Fruit fly (Drosophila melanogaster) whole organism, embryonic: ENCODE measurements around the gene CG42465.

ENCODE experiments used
- CG10267 ChIP-seq: fragments of 200-800 bp; sonication (Bioruptor generic); optimal IDR thresholded peaks from 2 replicates; lab custom pipeline; 2018; ENCODE audit warnings: missing biosample characterization, mild to moderate bottlenecking, missing genetic modification characterization, moderate library complexity
- CG11723 ChIP-seq: fragments of 200-800 bp; sonication (Bioruptor generic); optimal IDR thresholded peaks from 2 replicates; lab custom pipeline; 2017; ENCODE audit warnings: missing biosample characterization, mild to moderate bottlenecking, missing genetic modification characterization
- CG12391 ChIP-seq: fragments of 200-800 bp; sonication (Bioruptor generic); optimal IDR thresholded peaks from 3 replicates; lab custom pipeline; 2018; ENCODE audit warnings: missing biosample characterization, mild to moderate bottlenecking, missing genetic modification characterization, moderate library complexity
- CG12659 ChIP-seq: fragments of 200-800 bp; sonication (Bioruptor generic); optimal IDR thresholded peaks from 3 replicates; lab custom pipeline; 2017; ENCODE audit warnings: mild to moderate bottlenecking, missing biosample characterization, missing genetic modification reagents, missing genetic modification characterization
- CG13424 ChIP-seq: fragments of 200-800 bp; sonication (Bioruptor generic); optimal IDR thresholded peaks from 2 replicates; lab custom pipeline; 2019; ENCODE audit warnings: missing biosample characterization, mild to moderate bottlenecking, missing genetic modification characterization, moderate library complexity
- CG13624 ChIP-seq: fragments of 200-800 bp; sonication (Bioruptor generic); optimal IDR thresholded peaks from 2 replicates; lab custom pipeline; 2016; ENCODE audit warnings: missing biosample characterization, missing genetic modification characterization
- CG13775 ChIP-seq: fragments of 200-800 bp; sonication (Bioruptor generic); optimal IDR thresholded peaks from 3 replicates; lab custom pipeline; 2017; ENCODE audit warnings: missing biosample characterization, mild to moderate bottlenecking, missing genetic modification characterization
- CG13894 ChIP-seq: fragments of 200-800 bp; sonication (Bioruptor generic); optimal IDR thresholded peaks from 3 replicates; lab custom pipeline; 2018; ENCODE audit warnings: missing biosample characterization, mild to moderate bottlenecking, missing genetic modification characterization, moderate library complexity
- CG14710 ChIP-seq: fragments of 200-800 bp; sonication (Bioruptor generic); optimal IDR thresholded peaks from 3 replicates; lab custom pipeline; 2019; ENCODE audit warnings: missing biosample characterization, mild to moderate bottlenecking, missing genetic modification characterization, moderate library complexity
- CG14860 ChIP-seq: fragments of 200-800 bp; sonication (Bioruptor generic); IDR thresholded peaks from 3 replicates; pipeline ENCODE4 v1.3.6; 2022; ENCODE audit warnings: missing biosample characterization, missing genetic modification characterization; ENCODE audit not compliant: partially characterized antibody
- CG15073 ChIP-seq: fragments of 200-800 bp; sonication (Bioruptor generic); optimal IDR thresholded peaks from 2 replicates; lab custom pipeline; 2016; ENCODE audit warnings: missing biosample characterization, missing genetic modification characterization
- CG1603 ChIP-seq: fragments of 200-800 bp; sonication (Bioruptor generic); optimal IDR thresholded peaks from 2 replicates; lab custom pipeline; 2019; ENCODE audit warnings: missing biosample characterization, mild to moderate bottlenecking, missing genetic modification characterization, moderate library complexity
- CG16813 ChIP-seq: fragments of 200-800 bp; sonication (Bioruptor generic); IDR thresholded peaks from 3 replicates; pipeline ENCODE4 v1.3.6; 2022; ENCODE audit warnings: missing biosample characterization, missing genetic modification characterization; ENCODE audit not compliant: partially characterized antibody
- CG2120 ChIP-seq: fragments of 200-800 bp; sonication (Bioruptor generic); optimal IDR thresholded peaks from 3 replicates; lab custom pipeline; 2016; ENCODE audit warnings: missing biosample characterization, missing genetic modification characterization
- CG2129 ChIP-seq: fragments of 200-800 bp; sonication (Bioruptor generic); IDR thresholded peaks from 2 replicates; pipeline ENCODE4 v1.3.6; 2022; ENCODE audit warnings: missing biosample characterization, missing genetic modification characterization; ENCODE audit not compliant: partially characterized antibody
- CG2202 ChIP-seq: fragments of 200-800 bp; sonication (Bioruptor generic); optimal IDR thresholded peaks from 2 replicates; lab custom pipeline; 2018; ENCODE audit warnings: missing biosample characterization, mild to moderate bottlenecking, missing genetic modification characterization
- CG30020 ChIP-seq: fragments of 200-800 bp; optimal IDR thresholded peaks from 2 replicates; lab custom pipeline; 2019; ENCODE audit warnings: missing biosample characterization, mild to moderate bottlenecking, missing genetic modification characterization, moderate library complexity
- CG3995 ChIP-seq: fragments of 200-800 bp; sonication (Bioruptor generic); optimal IDR thresholded peaks from 3 replicates; lab custom pipeline; 2016; ENCODE audit warnings: missing biosample characterization, missing genetic modification characterization
- CG4617 ChIP-seq: fragments of 200-800 bp; sonication (Bioruptor generic); optimal IDR thresholded peaks from 3 replicates; lab custom pipeline; 2016; ENCODE audit warnings: missing biosample characterization, missing genetic modification characterization, borderline replicate concordance
- CG6175 ChIP-seq: fragments of 200-800 bp; sonication (Bioruptor generic); IDR thresholded peaks from 3 replicates; pipeline ENCODE4 v1.3.6; 2022; ENCODE audit warnings: missing biosample characterization, missing genetic modification characterization
- CG8290 ChIP-seq, 3 experiments: fragments of 200-800 bp; sonication (Bioruptor generic); optimal IDR thresholded peaks; 2 replicates each; lab custom pipeline; 2016 to 2019; ENCODE audit warnings: missing biosample characterization in 3 of 3, missing genetic modification characterization in 3 of 3, mild to moderate bottlenecking in 2 of 3, moderate library complexity in 1 of 3
- CG9797 ChIP-seq: fragments of 200-800 bp; sonication (Bioruptor generic); optimal IDR thresholded peaks from 3 replicates; lab custom pipeline; 2018; ENCODE audit warnings: missing biosample characterization, mild to moderate bottlenecking, missing genetic modification characterization
- Deaf1 ChIP-seq: fragments of 200-800 bp; optimal IDR thresholded peaks from 3 replicates; lab custom pipeline; 2019; ENCODE audit warnings: missing biosample characterization, mild to moderate bottlenecking, missing genetic modification characterization, moderate library complexity
- Dref ChIP-seq: fragments of 200-800 bp; sonication (Bioruptor generic); IDR thresholded peaks from 2 replicates; pipeline ENCODE4 v1.3.6; 2022; ENCODE audit warnings: missing biosample characterization, missing genetic modification characterization
- MBD-R2 ChIP-seq: fragments of 200-800 bp; sonication (Bioruptor generic); IDR thresholded peaks from 2 replicates; pipeline ENCODE4 v1.3.6; 2022; ENCODE audit warnings: missing biosample characterization, missing genetic modification characterization
- Mad ChIP-seq: fragments of 200-800 bp; sonication (Bioruptor generic); optimal IDR thresholded peaks from 2 replicates; lab custom pipeline; 2016; ENCODE audit warnings: missing biosample characterization, missing genetic modification characterization
- NC2α ChIP-seq: fragments of 200-800 bp; sonication (Bioruptor generic); optimal IDR thresholded peaks from 2 replicates; lab custom pipeline; 2016; ENCODE audit warnings: missing biosample characterization, missing genetic modification characterization
- NC2β ChIP-seq: fragments of 200-800 bp; sonication (Bioruptor generic); optimal IDR thresholded peaks from 2 replicates; lab custom pipeline; 2016; ENCODE audit warnings: missing biosample characterization, missing genetic modification characterization
- Oli ChIP-seq: fragments of 200-800 bp; sonication (Bioruptor generic); optimal IDR thresholded peaks from 2 replicates; lab custom pipeline; 2018; ENCODE audit warnings: missing biosample characterization, mild to moderate bottlenecking, missing genetic modification characterization, moderate library complexity
- Sin3A ChIP-seq: fragments of >200 bp; optimal IDR thresholded peaks from 2 replicates; lab custom pipeline; 2018
- al ChIP-seq: fragments of 200-800 bp; sonication (Bioruptor generic); IDR thresholded peaks from 2 replicates; pipeline ENCODE4 v1.3.6; 2022; ENCODE audit warnings: missing biosample characterization, missing genetic modification characterization
- az2 ChIP-seq: fragments of 200-800 bp; sonication (Bioruptor generic); optimal IDR thresholded peaks from 3 replicates; lab custom pipeline; 2016; ENCODE audit warnings: missing biosample characterization, missing genetic modification characterization
- bbx ChIP-seq: fragments of 200-800 bp; sonication (Bioruptor generic); IDR thresholded peaks from 2 replicates; pipeline ENCODE4 v1.3.6; 2022; ENCODE audit warnings: missing biosample characterization, missing genetic modification characterization; ENCODE audit not compliant: partially characterized antibody
- chinmo ChIP-seq: fragments of 200-800 bp; sonication (Bioruptor generic); IDR thresholded peaks from 4 replicates; pipeline ENCODE4 v1.3.6; 2022; ENCODE audit warnings: missing biosample characterization, missing genetic modification characterization; ENCODE audit not compliant: partially characterized antibody
- gem ChIP-seq: fragments of 200-800 bp; sonication (Bioruptor generic); optimal IDR thresholded peaks from 2 replicates; lab custom pipeline; 2019; ENCODE audit warnings: missing biosample characterization, mild to moderate bottlenecking, missing genetic modification characterization, moderate library complexity
- inv ChIP-seq: fragments of 200-800 bp; sonication (Bioruptor generic); IDR thresholded peaks from 2 replicates; pipeline ENCODE4 v1.3.6; 2022; ENCODE audit warnings: missing biosample characterization, missing genetic modification characterization; ENCODE audit not compliant: partially characterized antibody
- kay ChIP-seq: fragments of 200-800 bp; sonication (Bioruptor generic); optimal IDR thresholded peaks from 2 replicates; lab custom pipeline; 2016; ENCODE audit warnings: missing biosample characterization, missing genetic modification characterization
- lola ChIP-seq, 3 experiments: fragments of >200 bp in 2 of 3; fragments of 200-800 bp in 1 of 3; sonication (Bioruptor generic) in 1 of 3; optimal IDR thresholded peaks; 2 replicates each; lab custom pipeline; 2017 to 2019; ENCODE audit warnings: missing biosample characterization in 3 of 3, missing genetic modification characterization in 3 of 3, mild to moderate bottlenecking in 1 of 3, moderate library complexity in 1 of 3
- lov ChIP-seq, 2 experiments: fragments of 200-800 bp in 1 of 2; fragments of >200 bp in 1 of 2; sonication (Bioruptor generic) in 1 of 2; IDR thresholded peaks in 1 of 2; optimal IDR thresholded peaks in 1 of 2; 2 replicates in 1 of 2; 3 replicates in 1 of 2; pipeline versions ENCODE4 v1.3.6 to Lab custom; 2017 to 2022; ENCODE audit warnings: missing biosample characterization in 1 of 2, missing genetic modification characterization in 1 of 2
- mirr ChIP-seq: fragments of 200-800 bp; sonication (Bioruptor generic); optimal IDR thresholded peaks from 3 replicates; lab custom pipeline; 2018; ENCODE audit warnings: missing biosample characterization, mild to moderate bottlenecking, missing genetic modification characterization
- ranshi ChIP-seq: fragments of 200-800 bp; sonication (Bioruptor generic); IDR thresholded peaks from 2 replicates; pipeline ENCODE4 v1.3.6; 2022; ENCODE audit warnings: missing biosample characterization, missing genetic modification characterization
- row ChIP-seq: fragments of 200-800 bp; sonication (Bioruptor generic); IDR thresholded peaks from 3 replicates; pipeline ENCODE4 v1.3.6; 2022; ENCODE audit warnings: missing biosample characterization, missing genetic modification characterization
- sd ChIP-seq: fragments of 200-800 bp; sonication (Bioruptor generic); optimal IDR thresholded peaks from 3 replicates; lab custom pipeline; 2018; ENCODE audit warnings: missing biosample characterization, mild to moderate bottlenecking, missing genetic modification characterization, moderate library complexity
- sens ChIP-seq: fragments of 200-800 bp; sonication (Bioruptor generic); peaks from one replicate; lab custom pipeline; 2016; ENCODE audit warnings: missing biosample characterization, missing genetic modification characterization
- stwl ChIP-seq: fragments of 200-800 bp; sonication (Bioruptor generic); optimal IDR thresholded peaks from 3 replicates; lab custom pipeline; 2018; ENCODE audit warnings: missing biosample characterization, mild to moderate bottlenecking, missing genetic modification characterization, moderate library complexity
- sug ChIP-seq: fragments of 200-800 bp; optimal IDR thresholded peaks from 2 replicates; lab custom pipeline; 2019; ENCODE audit warnings: missing biosample characterization, mild to moderate bottlenecking, missing genetic modification characterization, moderate library complexity
- tgo ChIP-seq: fragments of 200-800 bp; sonication (Bioruptor generic); IDR thresholded peaks from 3 replicates; pipeline ENCODE4 v1.3.6; 2022; ENCODE audit warnings: missing biosample characterization, missing genetic modification characterization
- unc-4 ChIP-seq: fragments of 200-800 bp; sonication (Bioruptor generic); IDR thresholded peaks from 2 replicates; pipeline ENCODE4 v1.3.6; 2022; ENCODE audit warnings: missing biosample characterization, missing genetic modification characterization; ENCODE audit not compliant: partially characterized antibody

The CG42465 gene

DNA sequence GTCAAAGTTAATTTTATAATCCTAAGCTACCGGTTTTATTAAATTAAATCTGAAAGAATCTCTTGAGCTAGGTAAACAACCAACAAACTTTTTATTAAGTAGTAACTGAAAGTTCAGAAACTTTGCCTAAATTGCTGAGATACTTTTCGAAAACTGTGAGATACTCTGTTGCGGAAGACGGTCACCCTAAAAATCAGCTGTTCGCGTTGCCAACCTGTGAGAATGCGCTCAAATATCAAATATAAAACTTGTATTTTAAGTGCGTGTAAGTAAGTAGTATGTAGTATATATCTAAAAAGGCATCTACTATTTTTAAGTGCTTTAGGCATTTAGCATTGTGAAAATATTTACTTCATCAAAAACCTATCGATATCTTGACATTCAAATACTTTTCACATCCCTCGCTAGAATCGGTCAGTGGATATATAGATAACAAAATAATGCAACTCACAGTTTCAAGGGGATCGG lies 13.0 kb downstream of the CG42465 start, which contains the start of the genes CG31955 and CG2818 (continued):
- peak; percentile 1 for TF ChIP-seq CG11723 (GFP tag; lab: Kevin White, UChicago)
- no peak for TF ChIP-seq Deaf1 (tag; lab: Kevin White, UChicago)
- peak; percentile 77 for TF ChIP-seq unc-4 (GFP tag; lab: Robert Waterston, UW)
- peak; percentile 62 for TF ChIP-seq inv (GFP tag; lab: Robert Waterston, UW)
- TF ChIP-seq mirr (GFP tag; lab: Kevin White, UChicago) = no peak
- TF ChIP-seq Sin3A = peak; percentile 38
- TF ChIP-seq CG9797 (GFP tag; lab: Kevin White, UChicago) = peak; percentile 1
- TF ChIP-seq CG15073 (GFP tag; lab: Kevin White, UChicago) = no peak
- TF ChIP-seq CG8290 (GFP tag; optimal IDR thresholded peaks at IDR 0.05; lab: Kevin White, UChicago) = no peak
- TF ChIP-seq CG8290 (tag; optimal IDR thresholded peaks at IDR 0.05; lab: Kevin White, UChicago) = peak in 1 of 2 experiments; percentile 59
- TF ChIP-seq row (GFP tag; lab: Robert Waterston, UW) = peak; percentile 63
- TF ChIP-seq stwl (tag; lab: Kevin White, UChicago) = peak; percentile 70
- no peak for TF ChIP-seq tgo
- peak; percentile 38 for TF ChIP-seq CG14710 (tag; lab: Kevin White, UChicago)
- TF ChIP-seq CG1603 (tag; lab: Kevin White, UChicago) = peak; percentile 51
- peak; percentile 46 for TF ChIP-seq CG12659 (GFP tag; lab: Kevin White, UChicago)
- peak; percentile 76 for TF ChIP-seq CG16813
- TF ChIP-seq gem (tag; lab: Kevin White, UChicago) = no peak
- TF ChIP-seq CG6175 (GFP tag; lab: Robert Waterston, UW) = no peak
- peak; percentile 51 for TF ChIP-seq sd (tag; lab: Kevin White, UChicago)
- no peak for TF ChIP-seq lola (GFP tag; optimal IDR thresholded peaks at IDR 0.05; lab: Kevin White, UChicago)
- peak; percentile 50 for TF ChIP-seq kay (GFP tag; lab: Kevin White, UChicago)
- TF ChIP-seq CG13894 (tag; lab: Kevin White, UChicago) = peak; percentile 40
- peak; percentile 48 for TF ChIP-seq CG13424 (tag; lab: Kevin White, UChicago)
- no peak for TF ChIP-seq CG13775 (GFP tag; lab: Kevin White, UChicago)
- no peak for TF ChIP-seq CG2202 (tag; lab: Kevin White, UChicago)
- TF ChIP-seq CG13624 (GFP tag; lab: Kevin White, UChicago) = peak; percentile 6
- peak; percentile 45; the same call in 1 of the 2 replicates for TF ChIP-seq MBD-R2 (GFP tag; lab: Robert Waterston, UW)
- peak; percentile 38; the same call in 1 of the 2 replicates for TF ChIP-seq bbx (GFP tag; lab: Robert Waterston, UW)
- TF ChIP-seq sug = peak; percentile 45
- TF ChIP-seq ranshi (GFP tag; lab: Robert Waterston, UW) = peak; percentile 62; the same call in 1 of the 2 replicates
- TF ChIP-seq CG3995 (GFP tag; lab: Kevin White, UChicago) = peak; percentile 58
- no peak for TF ChIP-seq Oli (tag; lab: Kevin White, UChicago)
- peak; percentile 1 for TF ChIP-seq az2
- peak; percentile 3 for TF ChIP-seq NC2β (GFP tag; lab: Kevin White, UChicago)
- TF ChIP-seq NC2α (GFP tag; lab: Kevin White, UChicago) = no peak
- 0 out of 4 replicates have a peak, but pooled peaks have one; percentile 10 for TF ChIP-seq chinmo
- peak; percentile 36 for TF ChIP-seq CG30020 (tag; lab: Kevin White, UChicago)
- TF ChIP-seq CG2129 (GFP tag; lab: Robert Waterston, UW) = peak; percentile 63; the same call in 1 of the 2 replicates
- peak; percentile 18 for TF ChIP-seq CG10267 (tag; lab: Kevin White, UChicago)
- peak; percentile 60 for TF ChIP-seq Dref (GFP tag; lab: Robert Waterston, UW)
- TF ChIP-seq CG2120 = peak; percentile 41
- TF ChIP-seq Mad (GFP tag; lab: Kevin White, UChicago) = no peak
- TF ChIP-seq CG12391 (tag; lab: Kevin White, UChicago) = peak; percentile 18
- peak; percentile 21; the same call in 1 of the 3 replicates for TF ChIP-seq CG14860 (GFP tag; lab: Robert Waterston, UW)
- TF ChIP-seq lov (optimal IDR thresholded peaks at IDR 0.05; lab: Kevin White, UChicago) = no peak
- TF ChIP-seq lov (GFP tag; IDR thresholded peaks at IDR 0.05; lab: Robert Waterston, UW) = no peak
- TF ChIP-seq sens = peak; percentile 63
- TF ChIP-seq CG4617 (GFP tag; lab: Kevin White, UChicago) = peak; percentile 37
- TF ChIP-seq al = no peak
